Worm (Caenorhabditis elegans) whole organism, midembryonic: ENCODE measurements around the gene sld-5.
A peak's percentile ranks its signal among the peaks of the same experiment; 100 is the strongest.

ENCODE experiments used
- T22C8.4 ChIP-seq: fragments of 200-800 bp; sonication (Bioruptor generic); IDR thresholded peaks from 2 replicates; pipeline ENCODE4 v1.3.6; 2022; ENCODE audit warnings: missing genetic modification characterization, missing compliant biosample characterization
- cog-1 ChIP-seq: sonication (generic microtip); optimal IDR thresholded peaks from 2 replicates; lab custom pipeline; 2016; ENCODE audit warnings: missing genetic modification characterization, missing compliant biosample characterization
- flt-1 ChIP-seq: fragments of 200-800 bp; sonication (Bioruptor generic); IDR thresholded peaks from 2 replicates; pipeline ENCODE4 v1.3.6; 2022; ENCODE audit warnings: missing genetic modification characterization, missing compliant biosample characterization
- klf-2 ChIP-seq: fragments of 200-800 bp; sonication (Bioruptor generic); conservative IDR thresholded peaks from 2 replicates; pipeline ENCODE4 v1.3.6; 2022; ENCODE audit warnings: missing genetic modification reagents, missing genetic modification characterization, missing compliant biosample characterization
- med-1 ChIP-seq: sonication (generic microtip); optimal IDR thresholded peaks from 2 replicates; lab custom pipeline; 2017; ENCODE audit warnings: missing genetic modification characterization, mild to moderate bottlenecking, missing compliant biosample characterization, antibody characterized with exemption, missing genetic modification reagents; ENCODE audit not compliant: insufficient read depth
- ref-1 ChIP-seq: fragments of 200-800 bp; sonication (Bioruptor generic); conservative IDR thresholded peaks from 2 replicates; pipeline ENCODE4 v1.3.6; 2022; ENCODE audit warnings: missing genetic modification reagents, missing genetic modification characterization, missing compliant biosample characterization
- tab-1 ChIP-seq: fragments of 200-800 bp; sonication (Bioruptor generic); IDR thresholded peaks from 2 replicates; pipeline ENCODE4 v1.3.6; 2022; ENCODE audit warnings: missing genetic modification characterization, missing compliant biosample characterization
- ztf-23 ChIP-seq: fragments of 200-800 bp; sonication (Bioruptor generic); IDR thresholded peaks from 2 replicates; pipeline ENCODE4 v1.3.6; 2022; ENCODE audit warnings: missing genetic modification reagents, missing genetic modification characterization, missing compliant biosample characterization
- ztf-29 ChIP-seq: fragments of 200-800 bp; sonication (Bioruptor generic); IDR thresholded peaks from 2 replicates; pipeline ENCODE4 v1.3.6; 2022; ENCODE audit warnings: missing genetic modification reagents, missing genetic modification characterization, missing compliant biosample characterization

sld-5 gene

ce11 chrV:20235231-20235630 is 2.3 kb downstream of the sld-5 start:
- TF ChIP-seq tab-1 (GFP tag; lab: Robert Waterston, UW) (no peak), klf-2 (GFP tag; lab: Robert Waterston, UW) (no peak), ztf-29 (GFP tag; lab: Robert Waterston, UW) (no peak), ref-1 (GFP tag; lab: Robert Waterston, UW) (no peak), med-1 (GFP tag; lab: Kevin White, UChicago) (no peak), ztf-23 (GFP tag; lab: Robert Waterston, UW) (no peak), flt-1 (GFP tag; lab: Robert Waterston, UW) (no peak), cog-1 (tag; lab: Kevin White, UChicago) (no peak), T22C8.4 (GFP tag; lab: Robert Waterston, UW) (no peak)

ce11 chrV:20234439-20234838 is 3.1 kb downstream of the sld-5 start:
- TF ChIP-seq med-1 (GFP tag; lab: Kevin White, UChicago), result no peak
- no peak for TF ChIP-seq klf-2 (GFP tag; lab: Robert Waterston, UW)
- 0 out of 2 replicates have a peak, but pooled peaks have one; percentile 4 for TF ChIP-seq flt-1 (GFP tag; lab: Robert Waterston, UW)
- no peak for TF ChIP-seq T22C8.4 (GFP tag; lab: Robert Waterston, UW)
- TF ChIP-seq ref-1 (GFP tag; lab: Robert Waterston, UW), result no peak

ce11 chrV:20233743-20234142 is 3.8 kb downstream of the sld-5 start, which contains the start of gene Y113G7B.15:
Gene Y113G7B.15 (minus strand): TSS chrV:20233843.
- no peak for TF ChIP-seq med-1 (GFP tag; lab: Kevin White, UChicago)
- TF ChIP-seq tab-1 (GFP tag; lab: Robert Waterston, UW), result no peak
- TF ChIP-seq T22C8.4 (GFP tag; lab: Robert Waterston, UW), result no peak
- no peak for TF ChIP-seq ztf-29 (GFP tag; lab: Robert Waterston, UW)
- no peak for TF ChIP-seq cog-1 (tag; lab: Kevin White, UChicago)

ce11 chrV:20225312-20225711 is 12.2 kb downstream of the sld-5 start:
- TF ChIP-seq tab-1 (GFP tag; lab: Robert Waterston, UW), result no peak
- no peak for TF ChIP-seq cog-1 (tag; lab: Kevin White, UChicago)
- no peak for TF ChIP-seq flt-1 (GFP tag; lab: Robert Waterston, UW)
- no peak for TF ChIP-seq ztf-23 (GFP tag; lab: Robert Waterston, UW)
- no peak for TF ChIP-seq klf-2 (GFP tag; lab: Robert Waterston, UW)
- TF ChIP-seq T22C8.4 (GFP tag; lab: Robert Waterston, UW), result no peak
- TF ChIP-seq ref-1 (GFP tag; lab: Robert Waterston, UW), result no peak

ce11 chrV:20223725-20224124 is 13.8 kb downstream of the sld-5 start:
- TF ChIP-seq med-1 (GFP tag; lab: Kevin White, UChicago) (no peak), flt-1 (GFP tag; lab: Robert Waterston, UW) (no peak), klf-2 (GFP tag; lab: Robert Waterston, UW) (no peak), ref-1 (GFP tag; lab: Robert Waterston, UW) (no peak), ztf-29 (GFP tag; lab: Robert Waterston, UW) (no peak), T22C8.4 (GFP tag; lab: Robert Waterston, UW) (no peak), tab-1 (GFP tag; lab: Robert Waterston, UW) (no peak), cog-1 (tag; lab: Kevin White, UChicago) (no peak), ztf-23 (GFP tag; lab: Robert Waterston, UW) (no peak)

ce11 chrV:20220604-20221003 is 16.9 kb downstream of the sld-5 start:
- TF ChIP-seq ref-1 (GFP tag; lab: Robert Waterston, UW) (no peak), ztf-29 (GFP tag; lab: Robert Waterston, UW) (no peak), med-1 (GFP tag; lab: Kevin White, UChicago) (no peak), cog-1 (tag; lab: Kevin White, UChicago) (no peak), tab-1 (GFP tag; lab: Robert Waterston, UW) (no peak), flt-1 (GFP tag; lab: Robert Waterston, UW) (no peak), klf-2 (GFP tag; lab: Robert Waterston, UW) (no peak), ztf-23 (GFP tag; lab: Robert Waterston, UW) (no peak), T22C8.4 (GFP tag; lab: Robert Waterston, UW) (no peak)

ce11 chrV:20215197-20215596 is 22.3 kb downstream of the sld-5 start, which contains the start of gene Y113G7B.11:
Gene Y113G7B.11 (minus strand): TSS chrV:20215297.
- TF ChIP-seq ref-1 (GFP tag; lab: Robert Waterston, UW) (no peak), T22C8.4 (GFP tag; lab: Robert Waterston, UW) (no peak)

- TF ChIP-seq T22C8.4 (GFP tag; lab: Robert Waterston, UW), result no peak
- no peak for TF ChIP-seq flt-1 (GFP tag; lab: Robert Waterston, UW)
- no peak for TF ChIP-seq ref-1 (GFP tag; lab: Robert Waterston, UW)
- no peak for TF ChIP-seq ztf-23 (GFP tag; lab: Robert Waterston, UW)
- TF ChIP-seq klf-2 (GFP tag; lab: Robert Waterston, UW), result no peak
- no peak for TF ChIP-seq tab-1 (GFP tag; lab: Robert Waterston, UW)
- TF ChIP-seq cog-1 (tag; lab: Kevin White, UChicago), result no peak
- TF ChIP-seq med-1 (GFP tag; lab: Kevin White, UChicago), result no peak
- TF ChIP-seq ztf-29 (GFP tag; lab: Robert Waterston, UW), result no peak
Observed at ce11 chrV:20213097-20213496, 24.4 kb downstream of the sld-5 start.

ce11 chrV:20212584-20212983 is 25.0 kb downstream of the sld-5 start, which contains the start of gene Y113G7B.12:
Gene Y113G7B.12 (minus strand): TSS chrV:20212684.
- TF ChIP-seq flt-1 (GFP tag; lab: Robert Waterston, UW) (no peak), cog-1 (tag; lab: Kevin White, UChicago) (no peak), ztf-29 (GFP tag; lab: Robert Waterston, UW) (no peak), ref-1 (GFP tag; lab: Robert Waterston, UW) (no peak), T22C8.4 (GFP tag; lab: Robert Waterston, UW) (no peak), klf-2 (GFP tag; lab: Robert Waterston, UW) (no peak), tab-1 (GFP tag; lab: Robert Waterston, UW) (no peak), med-1 (GFP tag; lab: Kevin White, UChicago) (no peak), ztf-23 (GFP tag; lab: Robert Waterston, UW) (no peak)
